Fruit fly (Drosophila melanogaster) whole organism, embryonic: ENCODE data around the gene pbl.

ENCODE experiments used
- Awh ChIP-seq: fragments of 200-800 bp; sonication (Bioruptor generic); IDR thresholded peaks from 2 replicates; pipeline ENCODE4, ENCODE4 v1.3.6; 2022; ENCODE audit warnings: missing biosample characterization, missing genetic modification characterization
- Blimp-1 ChIP-seq: fragments of 200-800 bp; sonication (Bioruptor generic); optimal IDR thresholded peaks from 3 replicates; lab custom pipeline; 2018; ENCODE audit warnings: missing biosample characterization, missing genetic modification characterization, mild to moderate bottlenecking, moderate library complexity, missing genetic modification reagents
- CG15479 ChIP-seq: fragments of 200-800 bp; sonication (Bioruptor generic); optimal IDR thresholded peaks from 3 replicates; lab custom pipeline; 2019; ENCODE audit warnings: missing biosample characterization, mild to moderate bottlenecking, missing genetic modification characterization, moderate library complexity
- CG15514 ChIP-seq: fragments of 200-800 bp; sonication (Bioruptor generic); optimal IDR thresholded peaks from 3 replicates; lab custom pipeline; 2017; ENCODE audit warnings: missing biosample characterization, missing genetic modification characterization, mild to moderate bottlenecking, moderate library complexity, missing genetic modification reagents
- CG17186 ChIP-seq: fragments of 200-800 bp; sonication (Bioruptor generic); optimal IDR thresholded peaks from 3 replicates; lab custom pipeline; 2017; ENCODE audit warnings: missing biosample characterization, missing genetic modification reagents, missing genetic modification characterization
- CG17359 ChIP-seq: fragments of 200-800 bp; sonication (Bioruptor generic); optimal IDR thresholded peaks from 3 replicates; lab custom pipeline; 2018; ENCODE audit warnings: missing biosample characterization, mild to moderate bottlenecking, missing genetic modification characterization, moderate library complexity
- CG3065 ChIP-seq: fragments of 200-800 bp; sonication (Bioruptor generic); optimal IDR thresholded peaks from 2 replicates; lab custom pipeline; 2016; ENCODE audit warnings: missing biosample characterization, missing genetic modification characterization
- CG31441 ChIP-seq: fragments of 200-800 bp; sonication (Bioruptor generic); IDR thresholded peaks from 2 replicates; pipeline ENCODE4 v1.3.6; 2022; ENCODE audit warnings: missing biosample characterization, missing genetic modification characterization
- CG32767 ChIP-seq: fragments of 200-800 bp; sonication (Bioruptor generic); IDR thresholded peaks from 2 replicates; pipeline ENCODE4 v1.3.6; 2022; ENCODE audit warnings: missing biosample characterization, missing genetic modification characterization
- CG3995 ChIP-seq: fragments of 200-800 bp; sonication (Bioruptor generic); optimal IDR thresholded peaks from 3 replicates; lab custom pipeline; 2016; ENCODE audit warnings: missing biosample characterization, missing genetic modification characterization
- CG4360 ChIP-seq: fragments of 200-800 bp; sonication (Bioruptor generic); IDR thresholded peaks from 2 replicates; pipeline ENCODE4 v1.3.6; 2022; ENCODE audit warnings: missing biosample characterization, missing genetic modification characterization
- CG6272 ChIP-seq: fragments of 200-800 bp; sonication (Bioruptor generic); IDR thresholded peaks from 2 replicates; pipeline ENCODE4 v1.3.6; 2022; ENCODE audit warnings: missing biosample characterization, missing genetic modification characterization
- CG6765 ChIP-seq: fragments of 200-800 bp; sonication (Bioruptor generic); optimal IDR thresholded peaks from 3 replicates; lab custom pipeline; 2017; ENCODE audit warnings: missing biosample characterization, mild to moderate bottlenecking, missing genetic modification characterization
- CG8290 ChIP-seq, 3 experiments: fragments of 200-800 bp; sonication (Bioruptor generic); optimal IDR thresholded peaks; 2 replicates each; lab custom pipeline; 2016 to 2019; ENCODE audit warnings: missing biosample characterization in 3 of 3, missing genetic modification characterization in 3 of 3, mild to moderate bottlenecking in 2 of 3, moderate library complexity in 1 of 3
- CG8478 ChIP-seq: fragments of >200 bp; optimal IDR thresholded peaks from 2 replicates; lab custom pipeline; 2018
- Chrac-16 ChIP-seq: fragments of 200-800 bp; sonication (Bioruptor generic); optimal IDR thresholded peaks from 3 replicates; lab custom pipeline; 2016; ENCODE audit warnings: missing biosample characterization, missing genetic modification characterization
- D19A ChIP-seq: fragments of 200-800 bp; optimal IDR thresholded peaks from 3 replicates; lab custom pipeline; 2019; ENCODE audit warnings: missing biosample characterization, mild to moderate bottlenecking, missing genetic modification characterization, moderate library complexity
- Dll ChIP-seq: fragments of 200-800 bp; sonication (Bioruptor generic); IDR thresholded peaks from 4 replicates; pipeline ENCODE4 v1.3.6; 2022; ENCODE audit warnings: missing biosample characterization, missing genetic modification characterization; ENCODE audit not compliant: partially characterized antibody
- H15 ChIP-seq: fragments of 200-800 bp; sonication (Bioruptor generic); IDR thresholded peaks from 3 replicates; pipeline ENCODE4 v1.3.6; 2022; ENCODE audit warnings: missing biosample characterization, missing genetic modification characterization
- MBD-R2 ChIP-seq: fragments of 200-800 bp; sonication (Bioruptor generic); IDR thresholded peaks from 2 replicates; pipeline ENCODE4 v1.3.6; 2022; ENCODE audit warnings: missing biosample characterization, missing genetic modification characterization
- MESR4 ChIP-seq: fragments of 200-800 bp; sonication (Bioruptor generic); optimal IDR thresholded peaks from 2 replicates; lab custom pipeline; 2018; ENCODE audit warnings: missing biosample characterization, mild to moderate bottlenecking, missing genetic modification characterization, moderate library complexity
- Myb ChIP-seq: fragments of 200-800 bp; sonication (Bioruptor generic); optimal IDR thresholded peaks from 2 replicates; lab custom pipeline; 2016; ENCODE audit warnings: missing biosample characterization, missing genetic modification characterization
- Opbp ChIP-seq: fragments of 200-800 bp; sonication (Bioruptor generic); IDR thresholded peaks from 3 replicates; pipeline ENCODE4 v1.3.6; 2022; ENCODE audit warnings: missing biosample characterization, missing genetic modification characterization; ENCODE audit not compliant: partially characterized antibody
- Sry-β ChIP-seq: fragments of 200-800 bp; sonication (Bioruptor generic); optimal IDR thresholded peaks from 2 replicates; lab custom pipeline; 2018; ENCODE audit warnings: missing biosample characterization, mild to moderate bottlenecking, missing genetic modification characterization, moderate library complexity
- Ssrp ChIP-seq: fragments of 200-800 bp; sonication (Bioruptor generic); optimal IDR thresholded peaks from 2 replicates; lab custom pipeline; 2018; ENCODE audit warnings: missing biosample characterization, mild to moderate bottlenecking, missing genetic modification characterization, moderate library complexity
- bigmax ChIP-seq: fragments of 200-800 bp; sonication (Bioruptor generic); optimal IDR thresholded peaks from 2 replicates; lab custom pipeline; 2018; ENCODE audit warnings: missing biosample characterization, mild to moderate bottlenecking, missing genetic modification characterization
- crol ChIP-seq: fragments of 200-800 bp; sonication (Bioruptor generic); IDR thresholded peaks from 2 replicates; pipeline ENCODE4 v1.3.6; 2022; ENCODE audit warnings: missing biosample characterization, missing genetic modification characterization
- crp ChIP-seq, 2 experiments: fragments of 200-800 bp; sonication (Bioruptor generic); optimal IDR thresholded peaks; 2 replicates in 1 of 2; 3 replicates in 1 of 2; lab custom pipeline; 2017; ENCODE audit warnings: missing biosample characterization in 2 of 2, missing genetic modification characterization in 2 of 2, mild to moderate bottlenecking in 1 of 2, moderate library complexity in 1 of 2
- gfzf ChIP-seq: fragments of 200-800 bp; sonication (Bioruptor generic); optimal IDR thresholded peaks from 2 replicates; lab custom pipeline; 2016; ENCODE audit warnings: missing biosample characterization, mild to moderate bottlenecking, missing genetic modification characterization, moderate library complexity
- knrl ChIP-seq: fragments of 200-800 bp; sonication (Bioruptor generic); IDR thresholded peaks from 3 replicates; pipeline ENCODE4 v1.3.6; 2022; ENCODE audit warnings: missing biosample characterization, missing genetic modification characterization; ENCODE audit not compliant: partially characterized antibody
- pzg ChIP-seq: fragments of 200-800 bp; sonication (Bioruptor generic); optimal IDR thresholded peaks from 3 replicates; lab custom pipeline; 2018; ENCODE audit warnings: missing biosample characterization, mild to moderate bottlenecking, missing genetic modification characterization, moderate library complexity
- rib ChIP-seq: fragments of 200-800 bp; sonication (Bioruptor generic); IDR thresholded peaks from 2 replicates; pipeline ENCODE4 v1.3.6; 2022; ENCODE audit warnings: missing biosample characterization, missing genetic modification characterization
- row ChIP-seq: fragments of 200-800 bp; sonication (Bioruptor generic); IDR thresholded peaks from 3 replicates; pipeline ENCODE4 v1.3.6; 2022; ENCODE audit warnings: missing biosample characterization, missing genetic modification characterization
- seq ChIP-seq: fragments of 200-800 bp; sonication (Bioruptor generic); IDR thresholded peaks from 2 replicates; pipeline ENCODE4 v1.3.6; 2022; ENCODE audit warnings: missing biosample characterization, missing genetic modification characterization
- slp2 ChIP-seq: fragments of 200-800 bp; sonication (Bioruptor generic); optimal IDR thresholded peaks from 2 replicates; lab custom pipeline; 2016; ENCODE audit warnings: missing biosample characterization, missing genetic modification characterization
- zf30C ChIP-seq: fragments of 200-800 bp; sonication (Bioruptor generic); optimal IDR thresholded peaks from 3 replicates; lab custom pipeline; 2018; ENCODE audit warnings: missing biosample characterization, mild to moderate bottlenecking, missing genetic modification characterization

The pbl gene

dm6 chr3L:7914969-7915596, 3.3 kb upstream of the pbl start, which contains the start of gene Tmem43 (continued):
- peak; percentile 90 for TF ChIP-seq MBD-R2 (GFP tag; lab: Robert Waterston, UW)
- TF ChIP-seq H15: no peak
- peak; percentile 76 for TF ChIP-seq pzg (GFP tag; lab: Kevin White, UChicago)
- TF ChIP-seq CG8290 (GFP tag; optimal IDR thresholded peaks at IDR 0.05; lab: Kevin White, UChicago): peak; percentile 63
- TF ChIP-seq CG8290 (tag; optimal IDR thresholded peaks at IDR 0.05; lab: Kevin White, UChicago): peak in 1 of 2 experiments; percentile 24
- peak; percentile 14; the same call in 1 of the 4 replicates for TF ChIP-seq Dll (GFP tag; lab: Robert Waterston, UW)
- 0 out of 3 replicates have a peak, but pooled peaks have one; percentile 16 for TF ChIP-seq knrl
- peak; percentile 63 for TF ChIP-seq CG15514 (GFP tag; lab: Kevin White, UChicago)
- TF ChIP-seq gfzf: peak; percentile 79
- no peak for TF ChIP-seq CG6765 (GFP tag; lab: Kevin White, UChicago)
- no peak for TF ChIP-seq CG3995 (GFP tag; lab: Kevin White, UChicago)
- no peak for TF ChIP-seq CG31441
- no peak for TF ChIP-seq Chrac-16 (GFP tag; lab: Kevin White, UChicago)
- TF ChIP-seq CG8478 (lab: Kevin White, UChicago): no peak
- TF ChIP-seq CG6272 (GFP tag; lab: Robert Waterston, UW): no peak
- TF ChIP-seq crp (GFP tag; optimal IDR thresholded peaks at IDR 0.05; lab: Kevin White, UChicago): peak in 1 of 2 experiments; percentile 86
- 0 out of 3 replicates have a peak, but pooled peaks have one; percentile 30 for TF ChIP-seq Opbp
- peak; percentile 13 for TF ChIP-seq CG17186
- peak; percentile 65 for TF ChIP-seq MESR4 (GFP tag; lab: Kevin White, UChicago)
- TF ChIP-seq Myb: peak; percentile 63
- TF ChIP-seq bigmax (GFP tag; lab: Kevin White, UChicago): no peak

dm6 chr3L:7910916-7911467, 762 bp downstream of the pbl start:
- TF ChIP-seq Sry-β (GFP tag; lab: Kevin White, UChicago) (peak; percentile 80), Ssrp (tag; lab: Kevin White, UChicago) (no peak), slp2 (no peak), zf30C (GFP tag; lab: Kevin White, UChicago) (peak; percentile 34), Blimp-1 (GFP tag; lab: Kevin White, UChicago) (no peak), Awh (no peak), CG15479 (peak; percentile 18), row (GFP tag; lab: Robert Waterston, UW) (0 out of 3 replicates have a peak, but pooled peaks have one; percentile 10), CG17359 (no peak), D19A (tag; lab: Kevin White, UChicago) (peak; percentile 56), crol (GFP tag; lab: Robert Waterston, UW) (peak; percentile 86), rib (GFP tag; lab: Robert Waterston, UW) (0 out of 2 replicates have a peak, but pooled peaks have one; percentile 54), CG3065 (GFP tag; lab: Kevin White, UChicago) (peak; percentile 33), seq (GFP tag; lab: Robert Waterston, UW) (0 out of 2 replicates have a peak, but pooled peaks have one; percentile 8), CG32767 (GFP tag; lab: Robert Waterston, UW) (peak; percentile 15; the same call in 1 of the 2 replicates), CG4360 (GFP tag; lab: Robert Waterston, UW) (peak; percentile 90)
